Worm (Caenorhabditis elegans) whole organism, L4 larva: ENCODE measurements around the gene lron-5.

Experiments
- F10B5.3 ChIP-seq: sonication (generic microtip); optimal IDR thresholded peaks from 2 replicates; lab custom pipeline; 2016; ENCODE audit warnings: mild to moderate bottlenecking, missing genetic modification characterization, missing compliant biosample characterization
- ama-1 ChIP-seq: fragments of 150-350 bp; optimal IDR thresholded peaks from 2 replicates; lab custom pipeline; 2014; ENCODE audit warnings: inconsistent platforms, mixed read lengths
- gei-8 ChIP-seq: fragments of 200-800 bp; sonication (Bioruptor generic); optimal IDR thresholded peaks from 2 replicates; lab custom pipeline; 2018; ENCODE audit warnings: mild to moderate bottlenecking, missing genetic modification characterization, missing compliant biosample characterization
- nhr-77 ChIP-seq: fragments of 150-350 bp; optimal IDR thresholded peaks from 2 replicates; lab custom pipeline; 2014; ENCODE audit warnings: missing biosample characterization, missing genetic modification characterization
- tag-97 ChIP-seq: fragments of 200-800 bp; sonication (Bioruptor generic); IDR thresholded peaks from 2 replicates; pipeline ENCODE4 v1.3.6; 2022; ENCODE audit warnings: missing genetic modification characterization, missing compliant biosample characterization
- ztf-11 ChIP-seq: fragments of 150-350 bp; optimal IDR thresholded peaks from 2 replicates; lab custom pipeline; 2014; ENCODE audit warnings: missing biosample characterization, missing genetic modification characterization

DNA sequence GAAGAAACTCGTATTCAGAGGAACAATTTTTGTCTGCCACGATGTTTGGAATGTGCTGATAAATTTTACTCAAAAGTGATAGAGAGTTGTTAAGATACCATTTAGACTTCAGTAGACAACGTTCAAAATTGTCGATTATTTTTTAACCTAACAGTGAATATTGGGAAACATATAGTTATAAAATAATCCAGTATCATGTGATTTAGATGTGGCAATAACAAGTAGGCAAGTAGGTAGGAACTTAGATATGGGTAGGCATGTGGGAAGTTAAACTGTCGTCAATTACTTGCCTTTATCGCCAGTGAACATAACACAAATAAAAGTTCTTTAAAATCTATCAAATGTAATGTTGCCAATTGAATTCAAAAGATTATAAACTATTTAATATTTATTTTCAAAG is 48.7 kb downstream of the lron-5 start, which contains the start of gene T23F11.11:
- no peak for TF ChIP-seq nhr-77 (tag; lab: Kevin White, UChicago)
- no peak for TF ChIP-seq ama-1 (lab: Kevin White, UChicago)
- no peak for TF ChIP-seq gei-8
- TF ChIP-seq tag-97 = no peak
- TF ChIP-seq F10B5.3 = no peak
- TF ChIP-seq ztf-11 (tag; lab: Kevin White, UChicago) = no peak
